Worm (Caenorhabditis elegans): Measurements from ENCODE around the gene C49G7.12.

C49G7.12 gene

DNA sequence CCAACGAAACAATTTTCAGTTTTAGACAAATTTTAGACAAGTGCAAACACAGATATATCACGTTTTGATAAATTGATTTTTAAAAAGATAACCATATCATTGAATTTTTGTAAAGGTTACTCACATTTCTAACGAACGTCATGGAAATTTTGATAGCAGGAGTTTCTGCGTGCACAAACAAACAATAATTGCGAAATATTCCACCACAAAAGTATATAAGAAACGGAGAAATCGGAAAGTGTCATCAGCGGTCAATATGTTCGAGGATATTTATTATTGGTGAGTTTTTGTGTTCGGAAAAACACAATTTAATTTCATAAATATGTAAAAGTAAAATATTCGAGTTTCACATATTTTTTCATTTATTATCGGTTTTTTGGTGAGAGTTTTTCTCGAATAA, 3.9 kb upstream of the C49G7.12 start, which contains the start of gene C49G7.7:
TSS of gene C49G7.7 (plus strand) at position 174 of the 400 bp plus-strand sequence.
- TF ChIP-seq lin-29 (GFP tag; IDR thresholded peaks at IDR 0.05) (no peak), aha-1 (tag) (peak; percentile 32), pqm-1 (tag; optimal IDR thresholded peaks at IDR 0.05) (peak; percentile 29), zip-2 (tag; optimal IDR thresholded peaks at IDR 0.05) (peak; percentile 58), F26F4.8 (GFP tag; conservative IDR thresholded peaks at IDR 0.05) (no peak), daf-16 (GFP tag; optimal IDR thresholded peaks at IDR 0.05) (no peak), daf-16 (tag; optimal IDR thresholded peaks at IDR 0.05) (peak; percentile 27)

DNA sequence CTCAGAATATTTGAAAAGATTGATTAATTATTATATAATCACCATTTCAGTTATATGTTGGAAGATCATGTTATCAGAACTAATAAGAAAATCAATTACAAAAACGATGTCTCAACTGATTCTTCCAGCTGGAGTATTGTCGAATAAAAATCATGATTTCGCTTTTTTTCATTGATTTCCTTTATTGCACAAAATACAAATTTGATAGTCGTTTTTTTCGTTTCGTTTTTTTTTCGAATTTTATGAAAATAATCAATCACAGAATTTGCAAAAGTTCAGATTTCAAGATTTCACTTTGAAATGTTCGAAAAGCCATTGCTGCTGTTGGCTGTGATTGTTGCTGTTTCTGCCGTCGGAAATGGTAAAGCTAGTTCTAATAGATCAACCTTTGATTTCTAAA, 2.4 kb upstream of the C49G7.12 start, which contains the start of gene C49G7.13:
TSS of gene C49G7.13 (plus strand) at position 301 of the 400 bp plus-strand sequence.
- no peak for TF ChIP-seq ztf-11 (tag; optimal IDR thresholded peaks at IDR 0.05)

DNA sequence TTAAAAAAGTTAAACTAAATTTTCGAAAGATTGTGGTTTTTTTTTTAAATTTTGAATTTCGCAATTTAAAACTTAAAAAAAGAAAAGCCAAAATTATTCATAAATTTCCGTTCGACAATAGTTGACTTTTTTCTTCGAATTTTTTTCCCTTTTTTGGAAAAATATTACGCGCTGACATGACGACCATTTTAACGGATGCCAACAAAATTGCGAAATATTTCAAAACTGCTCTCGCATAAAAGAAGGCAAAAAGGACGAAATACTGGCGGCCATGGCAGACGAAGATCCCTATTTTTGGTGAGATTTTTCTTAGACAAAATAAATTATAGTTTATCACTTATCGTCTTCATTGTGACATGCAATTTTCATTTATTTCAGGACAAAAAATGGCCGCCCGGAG, 347 bp downstream of the C49G7.12 start:
- TF ChIP-seq zip-2 (tag; optimal IDR thresholded peaks at IDR 0.05) (peak; percentile 63), nhr-10 (tag; optimal IDR thresholded peaks at IDR 0.05) (no peak)

DNA sequence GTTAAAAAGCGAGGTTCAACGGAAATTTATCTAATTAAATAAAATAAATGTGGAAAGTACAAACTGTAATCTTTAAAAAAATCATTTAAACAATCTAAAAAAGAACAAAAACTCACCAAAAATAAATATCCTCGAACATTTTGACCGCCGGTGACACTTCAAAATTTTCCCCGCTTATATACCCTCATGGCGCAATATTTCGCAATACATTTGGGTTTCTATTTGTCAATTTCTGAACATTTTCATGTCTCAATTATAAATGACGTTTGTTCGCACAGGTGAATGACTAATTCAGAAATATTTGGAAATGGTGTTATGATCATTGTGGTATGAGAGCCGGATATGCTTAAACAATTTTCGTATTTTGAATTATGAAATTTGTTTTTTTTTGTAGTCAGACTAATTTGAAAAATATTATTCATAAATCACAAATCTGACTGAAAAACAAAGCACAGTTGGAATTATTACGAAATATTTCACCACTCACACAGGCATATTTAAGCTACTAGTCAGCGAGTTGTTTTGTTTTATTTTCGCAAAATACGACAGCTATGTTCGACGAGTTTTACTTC, 3.7 kb downstream of the C49G7.12 start, which contains the start of the genes C49G7.10 and irg-2:
TSS of gene C49G7.10 (minus strand) at position 169 of the 572 bp plus-strand sequence.
TSS of gene irg-2 (plus strand) at position 329 of the 572 bp plus-strand sequence.
- TF ChIP-seq unc-39 (tag; optimal IDR thresholded peaks at IDR 0.05): no peak
- peak; percentile 12 for TF ChIP-seq pqm-1 (tag; optimal IDR thresholded peaks at IDR 0.05)
- TF ChIP-seq ztf-7 (tag; optimal IDR thresholded peaks at IDR 0.05): peak; percentile 98
- no peak for TF ChIP-seq duxl-1 (tag; optimal IDR thresholded peaks at IDR 0.05; ENCODE audit: poor library complexity)
- TF ChIP-seq sdz-12 (GFP tag; optimal IDR thresholded peaks at IDR 0.05): no peak
- TF ChIP-seq nhr-28 (tag; optimal IDR thresholded peaks at IDR 0.05): peak; percentile 18
- no peak for TF ChIP-seq gei-8 (GFP tag; optimal IDR thresholded peaks at IDR 0.05)
- no peak for TF ChIP-seq Y48G9A.11 (GFP tag; IDR thresholded peaks at IDR 0.05)
- no peak for TF ChIP-seq ama-1 (optimal IDR thresholded peaks at IDR 0.05)
- peak; percentile 31 for TF ChIP-seq T20F7.1 (GFP tag; optimal IDR thresholded peaks at IDR 0.05)
- TF ChIP-seq dmd-6 (GFP tag; IDR thresholded peaks at IDR 0.05): peak; percentile 62
- TF ChIP-seq dpl-1 (GFP tag; optimal IDR thresholded peaks at IDR 0.05): peak; percentile 7
- peak; percentile 46 for TF ChIP-seq nhr-11 (tag; optimal IDR thresholded peaks at IDR 0.05)
- TF ChIP-seq unc-62 (GFP tag; optimal IDR thresholded peaks at IDR 0.05 in 1 of 2): peak in 1 of 2 experiments; percentile 14
- TF ChIP-seq unc-62 (tag; optimal IDR thresholded peaks at IDR 0.05): no peak
- peak; percentile 100 for TF ChIP-seq zip-2 (tag; optimal IDR thresholded peaks at IDR 0.05)
- TF ChIP-seq dve-1 (tag; optimal IDR thresholded peaks at IDR 0.05; ENCODE audit: insufficient read depth): peak; percentile 59

DNA sequence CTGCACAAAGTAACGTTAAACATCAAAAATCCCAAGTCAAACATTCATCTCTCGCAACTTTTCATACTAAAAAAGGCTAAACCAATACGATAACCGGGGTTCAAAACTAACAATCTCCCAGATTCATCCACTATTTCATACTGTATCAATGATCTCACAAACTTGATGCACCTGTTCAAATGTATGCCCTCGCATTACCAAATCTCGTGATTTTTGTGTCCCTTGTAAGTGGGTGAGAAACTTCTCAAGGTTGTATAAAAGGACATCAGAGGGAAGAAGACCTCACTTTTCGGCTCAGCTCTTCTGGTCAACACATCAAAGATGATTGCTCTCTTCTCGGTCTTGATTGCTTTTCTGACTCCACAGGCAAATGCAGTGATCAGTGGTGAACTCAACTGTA, 5.4 kb downstream of the C49G7.12 start, which contains the start of gene phat-3:
TSS of gene phat-3 (plus strand) at position 301 of the 400 bp plus-strand sequence.
- TF ChIP-seq hmg-1.1 (GFP tag; IDR thresholded peaks at IDR 0.05): no peak
- TF ChIP-seq php-3 (GFP tag; IDR thresholded peaks at IDR 0.05): no peak
- TF ChIP-seq F37D6.2 (tag; optimal IDR thresholded peaks at IDR 0.05): no peak
- no peak for TF ChIP-seq ceh-20 (GFP tag; IDR thresholded peaks at IDR 0.05)
- TF ChIP-seq lin-15B (tag; optimal IDR thresholded peaks at IDR 0.05): no peak
- no peak for TF ChIP-seq daf-12 (tag; optimal IDR thresholded peaks at IDR 0.05)
- no peak for TF ChIP-seq nhr-102 (tag; optimal IDR thresholded peaks at IDR 0.05)
- no peak for TF ChIP-seq lsy-2 (tag; optimal IDR thresholded peaks at IDR 0.05)
- no peak for TF ChIP-seq spr-1 (tag; optimal IDR thresholded peaks at IDR 0.05)
- TF ChIP-seq saeg-2 (GFP tag; IDR thresholded peaks at IDR 0.05): no peak
- no peak for TF ChIP-seq aha-1 (tag)
- no peak for TF ChIP-seq pha-4 (GFP tag; IDR thresholded peaks at IDR 0.05)
- TF ChIP-seq pha-4 (tag; optimal IDR thresholded peaks at IDR 0.05): no peak
- no peak for TF ChIP-seq ztf-11 (tag; optimal IDR thresholded peaks at IDR 0.05)
- no peak for TF ChIP-seq ama-1 (optimal IDR thresholded peaks at IDR 0.05)
- TF ChIP-seq sdz-12 (GFP tag; optimal IDR thresholded peaks at IDR 0.05): no peak
- TF ChIP-seq ceh-44 (GFP tag; IDR thresholded peaks at IDR 0.05): no peak
- no peak for TF ChIP-seq Y48G9A.11 (GFP tag; IDR thresholded peaks at IDR 0.05)
- TF ChIP-seq nhr-77 (tag; optimal IDR thresholded peaks at IDR 0.05): no peak
- TF ChIP-seq nhr-42 (GFP tag; IDR thresholded peaks at IDR 0.05): no peak

Data from whole organism, L4 larva.